Fruit fly (Drosophila melanogaster) whole organism, embryonic: ENCODE results near the gene Targ3.

Source experiments
- Ada2b ChIP-seq: fragments of 200-800 bp; sonication (Bioruptor generic); IDR thresholded peaks from 2 replicates; pipeline ENCODE4 v1.3.6; 2022; ENCODE audit warnings: missing biosample characterization, missing genetic modification characterization
- Aef1 ChIP-seq: fragments of 200-800 bp; sonication (Bioruptor generic); IDR thresholded peaks from 3 replicates; pipeline ENCODE4 v1.3.6; 2022; ENCODE audit warnings: missing biosample characterization, missing genetic modification characterization
- CG10654 ChIP-seq: fragments of 200-800 bp; sonication (Bioruptor generic); optimal IDR thresholded peaks from 2 replicates; lab custom pipeline; 2016; ENCODE audit warnings: missing biosample characterization, missing genetic modification characterization
- CG11093 ChIP-seq: fragments of 200-800 bp; sonication (Bioruptor generic); IDR thresholded peaks from 3 replicates; pipeline ENCODE4 v1.3.6; 2022; ENCODE audit warnings: missing biosample characterization, missing genetic modification characterization
- CG11560 ChIP-seq: fragments of 200-800 bp; sonication (Bioruptor generic); IDR thresholded peaks from 3 replicates; pipeline ENCODE4 v1.3.6; 2022; ENCODE audit warnings: missing biosample characterization, missing genetic modification characterization
- CG12391 ChIP-seq: fragments of 200-800 bp; sonication (Bioruptor generic); optimal IDR thresholded peaks from 3 replicates; lab custom pipeline; 2018; ENCODE audit warnings: missing biosample characterization, mild to moderate bottlenecking, missing genetic modification characterization, moderate library complexity
- CG15514 ChIP-seq: fragments of 200-800 bp; sonication (Bioruptor generic); optimal IDR thresholded peaks from 3 replicates; lab custom pipeline; 2017; ENCODE audit warnings: missing biosample characterization, missing genetic modification characterization, mild to moderate bottlenecking, moderate library complexity, missing genetic modification reagents
- CG16863 ChIP-seq: fragments of 200-800 bp; sonication (Bioruptor generic); optimal IDR thresholded peaks from 3 replicates; lab custom pipeline; 2016; ENCODE audit warnings: missing biosample characterization, missing genetic modification characterization
- CG17829 ChIP-seq: fragments of 200-800 bp; optimal IDR thresholded peaks from 2 replicates; lab custom pipeline; 2019; ENCODE audit warnings: missing biosample characterization, mild to moderate bottlenecking, missing genetic modification characterization, moderate library complexity
- CG30020 ChIP-seq: fragments of 200-800 bp; optimal IDR thresholded peaks from 2 replicates; lab custom pipeline; 2019; ENCODE audit warnings: missing biosample characterization, mild to moderate bottlenecking, missing genetic modification characterization, moderate library complexity
- CG3838 ChIP-seq: fragments of 200-800 bp; sonication (Bioruptor generic); optimal IDR thresholded peaks from 3 replicates; lab custom pipeline; 2016; ENCODE audit warnings: missing biosample characterization, missing genetic modification characterization
- CG4360 ChIP-seq: fragments of 200-800 bp; sonication (Bioruptor generic); IDR thresholded peaks from 2 replicates; pipeline ENCODE4 v1.3.6; 2022; ENCODE audit warnings: missing biosample characterization, missing genetic modification characterization
- CG6791 ChIP-seq: fragments of 200-800 bp; sonication (Bioruptor generic); IDR thresholded peaks from 3 replicates; pipeline ENCODE4 v1.3.6; 2022; ENCODE audit warnings: missing biosample characterization, missing genetic modification characterization; ENCODE audit not compliant: partially characterized antibody
- CG7839 ChIP-seq: fragments of 200-800 bp; sonication (Bioruptor generic); optimal IDR thresholded peaks from 3 replicates; lab custom pipeline; 2018; ENCODE audit warnings: missing biosample characterization, mild to moderate bottlenecking, missing genetic modification characterization, moderate library complexity
- CG8478 ChIP-seq: fragments of >200 bp; optimal IDR thresholded peaks from 2 replicates; lab custom pipeline; 2018
- CG8924 ChIP-seq: fragments of 200-800 bp; optimal IDR thresholded peaks from 3 replicates; lab custom pipeline; 2019; ENCODE audit warnings: missing biosample characterization, mild to moderate bottlenecking, missing genetic modification characterization, moderate library complexity
- CG8944 ChIP-seq: fragments of 200-800 bp; sonication (Bioruptor generic); optimal IDR thresholded peaks from 3 replicates; lab custom pipeline; 2016; ENCODE audit warnings: missing biosample characterization, missing genetic modification characterization
- CHES-1-like ChIP-seq: fragments of 200-800 bp; sonication (Bioruptor generic); optimal IDR thresholded peaks from 2 replicates; lab custom pipeline; 2016; ENCODE audit warnings: missing biosample characterization, missing genetic modification characterization
- CrebB ChIP-seq: fragments of 200-800 bp; sonication (Bioruptor generic); optimal IDR thresholded peaks from 3 replicates; lab custom pipeline; 2018; ENCODE audit warnings: missing biosample characterization, mild to moderate bottlenecking, missing genetic modification characterization
- Dad ChIP-seq: fragments of 200-800 bp; sonication (Bioruptor generic); optimal IDR thresholded peaks from 3 replicates; lab custom pipeline; 2016; ENCODE audit warnings: missing biosample characterization, missing genetic modification characterization
- H15 ChIP-seq: fragments of 200-800 bp; sonication (Bioruptor generic); IDR thresholded peaks from 3 replicates; pipeline ENCODE4 v1.3.6; 2022; ENCODE audit warnings: missing biosample characterization, missing genetic modification characterization
- HLH4C ChIP-seq: fragments of 200-800 bp; sonication (Bioruptor generic); IDR thresholded peaks from 3 replicates; pipeline ENCODE4 v1.3.6; 2022; ENCODE audit warnings: missing biosample characterization, missing genetic modification characterization; ENCODE audit not compliant: partially characterized antibody
- Hr3 ChIP-seq: fragments of 200-800 bp; sonication (Bioruptor generic); optimal IDR thresholded peaks from 3 replicates; lab custom pipeline; 2016; ENCODE audit warnings: missing biosample characterization, missing genetic modification characterization
- Hr78 ChIP-seq, 2 experiments: fragments of 200-800 bp in 1 of 2; fragments of >200 bp in 1 of 2; sonication (Bioruptor generic) in 1 of 2; optimal IDR thresholded peaks; 2 replicates each; lab custom pipeline; 2017 to 2019; ENCODE audit warnings: missing biosample characterization in 2 of 2, missing genetic modification characterization in 2 of 2, mild to moderate bottlenecking in 1 of 2, moderate library complexity in 1 of 2
- Kr ChIP-seq: fragments of 200-800 bp; sonication (Bioruptor generic); optimal IDR thresholded peaks from 2 replicates; lab custom pipeline; 2017; ENCODE audit warnings: missing biosample characterization, mild to moderate bottlenecking, missing genetic modification characterization
- Lpt ChIP-seq: fragments of >200 bp; optimal IDR thresholded peaks from 2 replicates; lab custom pipeline; 2018; ENCODE audit warnings: missing biosample characterization, missing genetic modification characterization
- Mad ChIP-seq: fragments of 200-800 bp; sonication (Bioruptor generic); optimal IDR thresholded peaks from 2 replicates; lab custom pipeline; 2016; ENCODE audit warnings: missing biosample characterization, missing genetic modification characterization
- PHDP ChIP-seq: fragments of 200-800 bp; sonication (Bioruptor generic); optimal IDR thresholded peaks from 3 replicates; lab custom pipeline; 2018; ENCODE audit warnings: missing biosample characterization, mild to moderate bottlenecking, missing genetic modification characterization, moderate library complexity
- Pdp1 ChIP-seq, 2 experiments: fragments of 200-800 bp; sonication (Bioruptor generic); optimal IDR thresholded peaks; 3 replicates each; lab custom pipeline; 2016; ENCODE audit warnings: missing biosample characterization in 2 of 2, missing genetic modification characterization in 2 of 2, mild to moderate bottlenecking in 1 of 2, moderate library complexity in 1 of 2
- Rfx ChIP-seq: fragments of 200-800 bp; sonication (Bioruptor generic); IDR thresholded peaks from 2 replicates; pipeline ENCODE4 v1.3.6; 2022; ENCODE audit warnings: missing biosample characterization, missing genetic modification characterization
- Rx ChIP-seq: fragments of 200-800 bp; sonication (Bioruptor generic); IDR thresholded peaks from 2 replicates; pipeline ENCODE4 v1.3.6; 2022; ENCODE audit warnings: missing biosample characterization, missing genetic modification characterization
- Sox102F ChIP-seq: fragments of 200-800 bp; sonication (Bioruptor generic); optimal IDR thresholded peaks from 2 replicates; lab custom pipeline; 2018; ENCODE audit warnings: missing biosample characterization, mild to moderate bottlenecking, missing genetic modification characterization, moderate library complexity
- az2 ChIP-seq: fragments of 200-800 bp; sonication (Bioruptor generic); optimal IDR thresholded peaks from 3 replicates; lab custom pipeline; 2016; ENCODE audit warnings: missing biosample characterization, missing genetic modification characterization
- bab2 ChIP-seq: fragments of 200-800 bp; sonication (Bioruptor generic); optimal IDR thresholded peaks from 2 replicates; lab custom pipeline; 2016; ENCODE audit warnings: missing biosample characterization, missing genetic modification characterization
- br ChIP-seq: fragments of >200 bp; optimal IDR thresholded peaks from 2 replicates; lab custom pipeline; 2017
- chinmo ChIP-seq: fragments of 200-800 bp; sonication (Bioruptor generic); IDR thresholded peaks from 4 replicates; pipeline ENCODE4 v1.3.6; 2022; ENCODE audit warnings: missing biosample characterization, missing genetic modification characterization; ENCODE audit not compliant: partially characterized antibody
- corto ChIP-seq: fragments of 200-800 bp; sonication (Bioruptor generic); optimal IDR thresholded peaks from 2 replicates; lab custom pipeline; 2016; ENCODE audit warnings: missing biosample characterization, mild to moderate bottlenecking, missing genetic modification characterization, moderate library complexity
- cwo ChIP-seq: fragments of 200-800 bp; sonication (Bioruptor generic); optimal IDR thresholded peaks from 3 replicates; lab custom pipeline; 2017; ENCODE audit warnings: missing biosample characterization, missing genetic modification characterization, mild to moderate bottlenecking, moderate library complexity, missing genetic modification reagents
- gfzf ChIP-seq: fragments of 200-800 bp; sonication (Bioruptor generic); optimal IDR thresholded peaks from 2 replicates; lab custom pipeline; 2016; ENCODE audit warnings: missing biosample characterization, mild to moderate bottlenecking, missing genetic modification characterization, moderate library complexity
- gro ChIP-seq: fragments of 200-800 bp; sonication (Bioruptor generic); optimal IDR thresholded peaks from 2 replicates; lab custom pipeline; 2016; ENCODE audit warnings: missing biosample characterization, missing genetic modification characterization
- hkb ChIP-seq, 2 experiments: fragments of 200-800 bp in 1 of 2; fragments of >200 bp in 1 of 2; sonication (Bioruptor generic) in 1 of 2; IDR thresholded peaks in 1 of 2; optimal IDR thresholded peaks in 1 of 2; 2 replicates each; pipeline versions ENCODE4 v1.3.6 to Lab custom; 2017 to 2022; ENCODE audit warnings: missing biosample characterization in 1 of 2, missing genetic modification characterization in 1 of 2
- jing ChIP-seq: fragments of 200-800 bp; sonication (Bioruptor generic); optimal IDR thresholded peaks from 2 replicates; lab custom pipeline; 2018; ENCODE audit warnings: missing biosample characterization, mild to moderate bottlenecking, missing genetic modification characterization
- mirr ChIP-seq: fragments of 200-800 bp; sonication (Bioruptor generic); optimal IDR thresholded peaks from 3 replicates; lab custom pipeline; 2018; ENCODE audit warnings: missing biosample characterization, mild to moderate bottlenecking, missing genetic modification characterization
- repo ChIP-seq: fragments of 200-800 bp; sonication (Bioruptor generic); optimal IDR thresholded peaks from 2 replicates; lab custom pipeline; 2016; ENCODE audit warnings: missing biosample characterization, missing genetic modification characterization
- run ChIP-seq: fragments of 200-800 bp; sonication (Bioruptor generic); optimal IDR thresholded peaks from 3 replicates; lab custom pipeline; 2018; ENCODE audit warnings: missing biosample characterization, mild to moderate bottlenecking, missing genetic modification characterization
- salm ChIP-seq: fragments of 200-800 bp; sonication (Bioruptor generic); optimal IDR thresholded peaks from 2 replicates; lab custom pipeline; 2018; ENCODE audit warnings: missing biosample characterization, mild to moderate bottlenecking, missing genetic modification characterization
- so ChIP-seq: fragments of 200-800 bp; sonication (Bioruptor generic); IDR thresholded peaks from 3 replicates; pipeline ENCODE4 v1.3.6; 2022; ENCODE audit warnings: missing biosample characterization, missing genetic modification characterization
- unc-4 ChIP-seq: fragments of 200-800 bp; sonication (Bioruptor generic); IDR thresholded peaks from 2 replicates; pipeline ENCODE4 v1.3.6; 2022; ENCODE audit warnings: missing biosample characterization, missing genetic modification characterization; ENCODE audit not compliant: partially characterized antibody

The Targ3 gene

dm6 chr3L:21204581-21205495 lies 8.2 kb downstream of the Targ3 start (continued):
- TF ChIP-seq CG12391 (tag; lab: Kevin White, UChicago) (peak; percentile 11), H15 (GFP tag; lab: Robert Waterston, UW) (no peak), br (lab: Kevin White, UChicago) (no peak), mirr (GFP tag; lab: Kevin White, UChicago) (peak; percentile 39), CrebB (tag; lab: Kevin White, UChicago) (peak; percentile 22), chinmo (peak; percentile 79; the same call in 2 of the 4 replicates), CG4360 (no peak), CG8944 (GFP tag; lab: Kevin White, UChicago) (no peak), repo (GFP tag; lab: Kevin White, UChicago) (no peak), Dad (GFP tag; lab: Kevin White, UChicago) (peak; percentile 26), Hr3 (GFP tag; lab: Kevin White, UChicago) (no peak), Hr78 (GFP tag; optimal IDR thresholded peaks at IDR 0.05; lab: Kevin White, UChicago) (peak in 1 of 2 experiments; percentile 67), PHDP (tag; lab: Kevin White, UChicago) (peak; percentile 0), CHES-1-like (no peak), CG8924 (tag; lab: Kevin White, UChicago) (no peak), CG30020 (tag; lab: Kevin White, UChicago) (no peak), CG11093 (GFP tag; lab: Robert Waterston, UW) (no peak), CG6791 (GFP tag; lab: Robert Waterston, UW) (no peak), Aef1 (no peak), Ada2b (no peak), gfzf (no peak), Sox102F (no peak), gro (GFP tag; lab: Kevin White, UChicago) (peak; percentile 68), unc-4 (GFP tag; lab: Robert Waterston, UW) (0 out of 2 replicates have a peak, but pooled peaks have one; percentile 15), Kr (GFP tag; lab: Kevin White, UChicago) (no peak), az2 (GFP tag; lab: Kevin White, UChicago) (no peak), CG8478 (lab: Kevin White, UChicago) (no peak), hkb (optimal IDR thresholded peaks at IDR 0.05; lab: Kevin White, UChicago) (no peak), hkb (GFP tag; IDR thresholded peaks at IDR 0.05; lab: Robert Waterston, UW) (no peak), Rfx (GFP tag; lab: Robert Waterston, UW) (peak; percentile 32; the same call in 1 of the 2 replicates), CG16863 (GFP tag; lab: Kevin White, UChicago) (no peak), run (tag; lab: Kevin White, UChicago) (no peak), Rx (GFP tag; lab: Robert Waterston, UW) (no peak), CG11560 (tag; lab: Robert Waterston, UW) (no peak), CG10654 (no peak), jing (GFP tag; lab: Kevin White, UChicago) (no peak), CG7839 (tag; lab: Kevin White, UChicago) (no peak), so (peak; percentile 45; the same call in 1 of the 3 replicates), Pdp1 (GFP tag; optimal IDR thresholded peaks at IDR 0.05; lab: Kevin White, UChicago) (peak in 1 of 2 experiments; percentile 73), corto (GFP tag; lab: Kevin White, UChicago) (no peak), CG17829 (tag; lab: Kevin White, UChicago) (no peak), HLH4C (no peak), bab2 (GFP tag; lab: Kevin White, UChicago) (peak; percentile 59), salm (tag; lab: Kevin White, UChicago) (no peak), Mad (GFP tag; lab: Kevin White, UChicago) (no peak), cwo (peak; percentile 54), Lpt (GFP tag; lab: Kevin White, UChicago) (no peak), CG15514 (GFP tag; lab: Kevin White, UChicago) (peak; percentile 8), CG3838 (GFP tag; lab: Kevin White, UChicago) (peak; percentile 40)
